Worm (Caenorhabditis elegans) whole organism, L4/young adult: Measurements from ENCODE around the gene ncx-9.

ENCODE experiments used
- W03F9.2 ChIP-seq: fragments of 150-350 bp; optimal IDR thresholded peaks from 2 replicates; lab custom pipeline; 2014; ENCODE audit warnings: missing biosample characterization, missing genetic modification characterization
- dao-5 ChIP-seq: sonication (generic microtip); optimal IDR thresholded peaks from 2 replicates; lab custom pipeline; 2016; ENCODE audit warnings: missing genotype, missing genetic modification characterization, moderate library complexity, missing compliant biosample characterization
- him-1 ChIP-seq: sonication (generic microtip); optimal IDR thresholded peaks from 2 replicates; lab custom pipeline; 2016; ENCODE audit warnings: missing genotype, missing genetic modification reagents, missing genetic modification characterization, missing compliant biosample characterization

The ncx-9 gene

ce11 chrV:4969503-4969902 is 25.6 kb downstream of the ncx-9 start:
- TF ChIP-seq him-1 (no peak), dao-5 (tag; lab: Kevin White, UChicago) (no peak), W03F9.2 (tag; lab: Kevin White, UChicago) (no peak)

- no peak for TF ChIP-seq dao-5 (tag; lab: Kevin White, UChicago)
- no peak for TF ChIP-seq him-1
Observed at ce11 chrV:4968775-4969174, 26.3 kb downstream of the ncx-9 start.

ce11 chrV:4967238-4967637 is 27.8 kb downstream of the ncx-9 start:
- TF ChIP-seq dao-5 (tag; lab: Kevin White, UChicago) (no peak), W03F9.2 (tag; lab: Kevin White, UChicago) (no peak), him-1 (no peak)

ce11 chrV:4965790-4966189 is 29.3 kb downstream of the ncx-9 start:
- TF ChIP-seq him-1 (no peak), W03F9.2 (tag; lab: Kevin White, UChicago) (no peak), dao-5 (tag; lab: Kevin White, UChicago) (no peak)

- TF ChIP-seq dao-5 (tag; lab: Kevin White, UChicago) (no peak), W03F9.2 (tag; lab: Kevin White, UChicago) (no peak), him-1 (no peak)
Observed at ce11 chrV:4964671-4965420, 30.2 kb downstream of the ncx-9 start.

- no peak for TF ChIP-seq dao-5 (tag; lab: Kevin White, UChicago)
- TF ChIP-seq him-1: no peak
- TF ChIP-seq W03F9.2 (tag; lab: Kevin White, UChicago): no peak
Observed at ce11 chrV:4964020-4964635, 30.9 kb downstream of the ncx-9 start.

- TF ChIP-seq dao-5 (tag; lab: Kevin White, UChicago) (no peak), W03F9.2 (tag; lab: Kevin White, UChicago) (peak; percentile 39)
Observed at ce11 chrV:4963606-4964005, 31.4 kb downstream of the ncx-9 start.

- TF ChIP-seq him-1: no peak
- TF ChIP-seq dao-5 (tag; lab: Kevin White, UChicago): no peak
- no peak for TF ChIP-seq W03F9.2 (tag; lab: Kevin White, UChicago)
Observed at ce11 chrV:4962968-4963367, 32.1 kb downstream of the ncx-9 start, which contains the start of gene tam-1. tam-1 (minus strand) TSS chrV:4963102.

- TF ChIP-seq him-1: no peak
- no peak for TF ChIP-seq dao-5 (tag; lab: Kevin White, UChicago)
- TF ChIP-seq W03F9.2 (tag; lab: Kevin White, UChicago): no peak
Observed at ce11 chrV:4960686-4961085, 34.4 kb downstream of the ncx-9 start.

- TF ChIP-seq dao-5 (tag; lab: Kevin White, UChicago): no peak
- no peak for TF ChIP-seq W03F9.2 (tag; lab: Kevin White, UChicago)
- TF ChIP-seq him-1: no peak
Observed at ce11 chrV:4957619-4958018, 37.4 kb downstream of the ncx-9 start.

ce11 chrV:4956529-4956928 is 38.5 kb downstream of the ncx-9 start, which contains the start of gene str-208:
str-208 (plus strand) TSS chrV:4956829.
- TF ChIP-seq dao-5 (tag; lab: Kevin White, UChicago): no peak
- TF ChIP-seq him-1: no peak
- no peak for TF ChIP-seq W03F9.2 (tag; lab: Kevin White, UChicago)

ce11 chrV:4951434-4951833 is 43.6 kb downstream of the ncx-9 start, which contains the start of gene str-207:
str-207 (plus strand) TSS chrV:4951734.
- TF ChIP-seq dao-5 (tag; lab: Kevin White, UChicago) (no peak), W03F9.2 (tag; lab: Kevin White, UChicago) (no peak), him-1 (no peak)

ce11 chrV:4948635-4949034 is 46.4 kb downstream of the ncx-9 start, which contains the start of gene str-209:
str-209 (plus strand) TSS chrV:4948935.
- TF ChIP-seq W03F9.2 (tag; lab: Kevin White, UChicago): no peak
- TF ChIP-seq him-1: no peak

ce11 chrV:4944219-4944618 is 50.8 kb downstream of the ncx-9 start, which contains the start of gene str-211:
str-211 (minus strand) TSS chrV:4944319.
- no peak for TF ChIP-seq W03F9.2 (tag; lab: Kevin White, UChicago)
- no peak for TF ChIP-seq dao-5 (tag; lab: Kevin White, UChicago)
- TF ChIP-seq him-1: no peak
